Fruit fly (Drosophila melanogaster) whole organism, embryonic: Measurements from ENCODE around the gene CG7378.

Experiments used
- CG10209 ChIP-seq: fragments of 200-800 bp; sonication (Bioruptor generic); optimal IDR thresholded peaks from 3 replicates; lab custom pipeline; 2017; ENCODE audit warnings: missing biosample characterization, mild to moderate bottlenecking, missing genetic modification characterization, missing genetic modification reagents
- CG10366 ChIP-seq: fragments of 200-800 bp; sonication (Bioruptor generic); IDR thresholded peaks from 2 replicates; pipeline ENCODE4 v1.3.6; 2022; ENCODE audit warnings: missing biosample characterization, missing genetic modification characterization
- CG10462 ChIP-seq: fragments of 200-800 bp; sonication (Bioruptor generic); optimal IDR thresholded peaks from 2 replicates; lab custom pipeline; 2016; ENCODE audit warnings: missing biosample characterization, missing genetic modification characterization
- CG11560 ChIP-seq: fragments of 200-800 bp; sonication (Bioruptor generic); IDR thresholded peaks from 3 replicates; pipeline ENCODE4 v1.3.6; 2022; ENCODE audit warnings: missing biosample characterization, missing genetic modification characterization
- CG12155 ChIP-seq: fragments of 200-800 bp; sonication (Bioruptor generic); optimal IDR thresholded peaks from 3 replicates; lab custom pipeline; 2016; ENCODE audit warnings: missing biosample characterization, missing genetic modification characterization
- CG14965 ChIP-seq: fragments of 200-800 bp; sonication (Bioruptor generic); optimal IDR thresholded peaks from 2 replicates; lab custom pipeline; 2016; ENCODE audit warnings: missing biosample characterization, missing genetic modification characterization, borderline replicate concordance
- CG16815 ChIP-seq: fragments of 200-800 bp; sonication (Bioruptor generic); optimal IDR thresholded peaks from 3 replicates; lab custom pipeline; 2017; ENCODE audit warnings: missing biosample characterization, mild to moderate bottlenecking, missing genetic modification characterization
- CG17361 ChIP-seq: fragments of 200-800 bp; sonication (Bioruptor generic); IDR thresholded peaks from 3 replicates; pipeline ENCODE4 v1.3.6; 2022; ENCODE audit warnings: missing biosample characterization, missing genetic modification characterization
- CG1792 ChIP-seq: fragments of 200-800 bp; sonication (Bioruptor generic); optimal IDR thresholded peaks from 2 replicates; lab custom pipeline; 2016; ENCODE audit warnings: missing biosample characterization, missing genetic modification characterization
- CG1832 ChIP-seq: fragments of 200-800 bp; sonication (Bioruptor generic); optimal IDR thresholded peaks from 2 replicates; lab custom pipeline; 2017; ENCODE audit warnings: missing biosample characterization, mild to moderate bottlenecking, missing genetic modification characterization, inconsistent platforms
- CG2116 ChIP-seq: fragments of 200-800 bp; sonication (Bioruptor generic); optimal IDR thresholded peaks from 3 replicates; lab custom pipeline; 2018; ENCODE audit warnings: missing biosample characterization, mild to moderate bottlenecking, missing genetic modification characterization
- CG32767 ChIP-seq: fragments of 200-800 bp; sonication (Bioruptor generic); IDR thresholded peaks from 2 replicates; pipeline ENCODE4 v1.3.6; 2022; ENCODE audit warnings: missing biosample characterization, missing genetic modification characterization
- CG3838 ChIP-seq: fragments of 200-800 bp; sonication (Bioruptor generic); optimal IDR thresholded peaks from 3 replicates; lab custom pipeline; 2016; ENCODE audit warnings: missing biosample characterization, missing genetic modification characterization
- CG42726 ChIP-seq: fragments of 200-800 bp; sonication (Bioruptor generic); IDR thresholded peaks from 2 replicates; pipeline ENCODE4 v1.3.6; 2022; ENCODE audit warnings: missing biosample characterization, missing genetic modification characterization; ENCODE audit not compliant: partially characterized antibody
- CG4730 ChIP-seq: fragments of 200-800 bp; sonication (Bioruptor generic); IDR thresholded peaks from 2 replicates; pipeline ENCODE4 v1.3.6; 2022; ENCODE audit warnings: missing biosample characterization, missing genetic modification characterization
- CG9215 ChIP-seq: fragments of 200-800 bp; sonication (Bioruptor generic); IDR thresholded peaks from 2 replicates; pipeline ENCODE4 v1.3.6; 2022; ENCODE audit warnings: missing biosample characterization, missing genetic modification characterization
- CG9727 ChIP-seq: fragments of 200-800 bp; sonication (Bioruptor generic); optimal IDR thresholded peaks from 3 replicates; lab custom pipeline; 2017; ENCODE audit warnings: missing biosample characterization, mild to moderate bottlenecking, missing genetic modification characterization
- CG9932 ChIP-seq: fragments of 200-800 bp; sonication (Bioruptor generic); IDR thresholded peaks from 2 replicates; pipeline ENCODE4 v1.3.6; 2022; ENCODE audit warnings: missing biosample characterization, missing genetic modification characterization
- Gsc ChIP-seq: fragments of 200-800 bp; sonication (Bioruptor generic); IDR thresholded peaks from 2 replicates; pipeline ENCODE4 v1.3.6; 2022; ENCODE audit warnings: missing biosample characterization, missing genetic modification characterization
- H2.0 ChIP-seq: fragments of 200-800 bp; sonication (Bioruptor generic); IDR thresholded peaks from 2 replicates; pipeline ENCODE4 v1.3.6; 2022; ENCODE audit warnings: missing biosample characterization, missing genetic modification characterization
- Mrtf ChIP-seq: fragments of 200-800 bp; sonication (Bioruptor generic); IDR thresholded peaks from 3 replicates; pipeline ENCODE4 v1.3.6; 2022; ENCODE audit warnings: missing biosample characterization, missing genetic modification characterization
- NC2α ChIP-seq: fragments of 200-800 bp; sonication (Bioruptor generic); optimal IDR thresholded peaks from 2 replicates; lab custom pipeline; 2016; ENCODE audit warnings: missing biosample characterization, missing genetic modification characterization
- NFAT ChIP-seq: fragments of 200-800 bp; sonication (Bioruptor generic); IDR thresholded peaks from 2 replicates; pipeline ENCODE4 v1.3.6; 2022; ENCODE audit warnings: missing biosample characterization, missing genetic modification characterization
- Neu2 ChIP-seq: fragments of 200-800 bp; sonication (Bioruptor generic); optimal IDR thresholded peaks from 3 replicates; lab custom pipeline; 2016; ENCODE audit warnings: missing biosample characterization, missing genetic modification characterization, borderline replicate concordance
- Optix ChIP-seq: fragments of 200-800 bp; sonication (Bioruptor generic); IDR thresholded peaks from 3 replicates; pipeline ENCODE4 v1.3.6; 2022; ENCODE audit warnings: missing biosample characterization, missing genetic modification characterization
- Ptx1 ChIP-seq: fragments of 200-800 bp; sonication (Bioruptor generic); IDR thresholded peaks from 2 replicates; pipeline ENCODE4 v1.3.6; 2022; ENCODE audit warnings: missing biosample characterization, missing genetic modification characterization
- Six4 ChIP-seq: fragments of 200-800 bp; sonication (Bioruptor generic); optimal IDR thresholded peaks from 2 replicates; lab custom pipeline; 2016; ENCODE audit warnings: missing biosample characterization, missing genetic modification characterization
- Spps ChIP-seq: fragments of 200-800 bp; sonication (Bioruptor generic); optimal IDR thresholded peaks from 2 replicates; lab custom pipeline; 2018; ENCODE audit warnings: missing biosample characterization, mild to moderate bottlenecking, missing genetic modification characterization
- Sry-β ChIP-seq: fragments of 200-800 bp; sonication (Bioruptor generic); optimal IDR thresholded peaks from 2 replicates; lab custom pipeline; 2018; ENCODE audit warnings: missing biosample characterization, mild to moderate bottlenecking, missing genetic modification characterization, moderate library complexity
- Taf1 ChIP-seq: fragments of 200-800 bp; sonication (Bioruptor generic); IDR thresholded peaks from 2 replicates; pipeline ENCODE4 v1.3.6; 2022; ENCODE audit warnings: missing biosample characterization, missing genetic modification characterization
- ab ChIP-seq: fragments of 200-800 bp; sonication (Bioruptor generic); optimal IDR thresholded peaks from 2 replicates; lab custom pipeline; 2016; ENCODE audit warnings: missing biosample characterization, missing genetic modification characterization
- ac ChIP-seq: fragments of 200-800 bp; sonication (Bioruptor generic); optimal IDR thresholded peaks from 3 replicates; lab custom pipeline; 2017; ENCODE audit warnings: missing biosample characterization, mild to moderate bottlenecking, missing genetic modification characterization
- amos ChIP-seq: fragments of 200-800 bp; sonication (Bioruptor generic); IDR thresholded peaks from 2 replicates; pipeline ENCODE4 v1.3.6; 2022; ENCODE audit warnings: missing biosample characterization, missing genetic modification characterization; ENCODE audit not compliant: partially characterized antibody
- az2 ChIP-seq: fragments of 200-800 bp; sonication (Bioruptor generic); optimal IDR thresholded peaks from 3 replicates; lab custom pipeline; 2016; ENCODE audit warnings: missing biosample characterization, missing genetic modification characterization
- bbx ChIP-seq: fragments of 200-800 bp; sonication (Bioruptor generic); IDR thresholded peaks from 2 replicates; pipeline ENCODE4 v1.3.6; 2022; ENCODE audit warnings: missing biosample characterization, missing genetic modification characterization; ENCODE audit not compliant: partially characterized antibody
- bowl ChIP-seq: fragments of 200-800 bp; sonication (Bioruptor generic); IDR thresholded peaks from 2 replicates; pipeline ENCODE4 v1.3.6; 2022; ENCODE audit warnings: missing biosample characterization, missing genetic modification characterization
- bsh ChIP-seq, 2 experiments: fragments of 200-800 bp; sonication (Bioruptor generic); optimal IDR thresholded peaks; 2 replicates each; lab custom pipeline; 2017 to 2018; ENCODE audit warnings: mild to moderate bottlenecking in 2 of 2, missing biosample characterization in 2 of 2, missing genetic modification characterization in 2 of 2, moderate library complexity in 1 of 2
- dmrt11E ChIP-seq: fragments of 200-800 bp; sonication (Bioruptor generic); optimal IDR thresholded peaks from 3 replicates; lab custom pipeline; 2018; ENCODE audit warnings: missing biosample characterization, mild to moderate bottlenecking, missing genetic modification characterization, moderate library complexity
- emc ChIP-seq: fragments of 200-800 bp; sonication (Bioruptor generic); optimal IDR thresholded peaks from 2 replicates; lab custom pipeline; 2016; ENCODE audit warnings: missing biosample characterization, missing genetic modification characterization
- en ChIP-seq: fragments of 200-800 bp; sonication (Bioruptor generic); optimal IDR thresholded peaks from 2 replicates; lab custom pipeline; 2016; ENCODE audit warnings: missing biosample characterization, missing genetic modification characterization
- hbn ChIP-seq: fragments of 200-800 bp; sonication (Bioruptor generic); IDR thresholded peaks from 2 replicates; pipeline ENCODE4 v1.3.6; 2022; ENCODE audit warnings: missing biosample characterization, missing genetic modification characterization; ENCODE audit not compliant: partially characterized antibody
- inv ChIP-seq: fragments of 200-800 bp; sonication (Bioruptor generic); IDR thresholded peaks from 2 replicates; pipeline ENCODE4 v1.3.6; 2022; ENCODE audit warnings: missing biosample characterization, missing genetic modification characterization; ENCODE audit not compliant: partially characterized antibody
- lmd ChIP-seq: fragments of 200-800 bp; sonication (Bioruptor generic); IDR thresholded peaks from 2 replicates; pipeline ENCODE4 v1.3.6; 2022; ENCODE audit warnings: missing biosample characterization, missing genetic modification characterization
- mld ChIP-seq: fragments of 200-800 bp; sonication (Bioruptor generic); IDR thresholded peaks from 3 replicates; pipeline ENCODE4 v1.3.6; 2022; ENCODE audit warnings: missing biosample characterization, missing genetic modification characterization; ENCODE audit not compliant: partially characterized antibody
- pb ChIP-seq: fragments of 200-800 bp; sonication (Bioruptor generic); optimal IDR thresholded peaks from 3 replicates; lab custom pipeline; 2016; ENCODE audit warnings: missing biosample characterization, missing genetic modification characterization
- peb ChIP-seq: fragments of 200-800 bp; sonication (Bioruptor generic); IDR thresholded peaks from 2 replicates; pipeline ENCODE4 v1.3.6; 2022; ENCODE audit warnings: missing biosample characterization, missing genetic modification characterization
- pho ChIP-seq: fragments of 200-800 bp; sonication (Bioruptor generic); optimal IDR thresholded peaks from 2 replicates; lab custom pipeline; 2016; ENCODE audit warnings: missing biosample characterization, missing genetic modification characterization
- pros ChIP-seq: fragments of 200-800 bp; sonication (Bioruptor generic); optimal IDR thresholded peaks from 3 replicates; lab custom pipeline; 2019; ENCODE audit warnings: missing biosample characterization, mild to moderate bottlenecking, missing genetic modification characterization, moderate library complexity
- ro ChIP-seq: fragments of 200-800 bp; sonication (Bioruptor generic); IDR thresholded peaks from 2 replicates; pipeline ENCODE4 v1.3.6; 2022; ENCODE audit warnings: missing biosample characterization, missing genetic modification characterization
- tna ChIP-seq: fragments of 200-800 bp; sonication (Bioruptor generic); IDR thresholded peaks from 2 replicates; pipeline ENCODE4 v1.3.6; 2022; ENCODE audit warnings: missing biosample characterization, missing genetic modification characterization; ENCODE audit not compliant: partially characterized antibody

The CG7378 gene

dm6 chrX:18883999-18884671 is 16.1 kb upstream of the CG7378 start, which contains the start of gene CG7332 (continued):
- TF ChIP-seq az2 (GFP tag; lab: Kevin White, UChicago): peak; percentile 15
- TF ChIP-seq NC2α (GFP tag; lab: Kevin White, UChicago): no peak
- no peak for TF ChIP-seq Taf1 (GFP tag; lab: Robert Waterston, UW)
- TF ChIP-seq CG10209: no peak
- TF ChIP-seq NFAT (GFP tag; lab: Robert Waterston, UW): no peak
- TF ChIP-seq en (GFP tag; lab: Kevin White, UChicago): no peak
- no peak for TF ChIP-seq CG10462 (GFP tag; lab: Kevin White, UChicago)
- no peak for TF ChIP-seq ac
- no peak for TF ChIP-seq pros
- no peak for TF ChIP-seq CG9215
- no peak for TF ChIP-seq lmd
- no peak for TF ChIP-seq CG4730 (GFP tag; lab: Robert Waterston, UW)
- TF ChIP-seq bsh (GFP tag; optimal IDR thresholded peaks at IDR 0.05; lab: Kevin White, UChicago): no peak
- no peak for TF ChIP-seq peb (GFP tag; lab: Robert Waterston, UW)
- TF ChIP-seq dmrt11E: no peak
- TF ChIP-seq tna (GFP tag; lab: Robert Waterston, UW): peak; percentile 65; the same call in 1 of the 2 replicates
- no peak for TF ChIP-seq CG9727 (GFP tag; lab: Kevin White, UChicago)
- TF ChIP-seq Optix (GFP tag; lab: Robert Waterston, UW): no peak
- peak; percentile 6; the same call in 1 of the 2 replicates for TF ChIP-seq CG42726
- no peak for TF ChIP-seq CG1792 (GFP tag; lab: Kevin White, UChicago)
- no peak for TF ChIP-seq Neu2 (GFP tag; lab: Kevin White, UChicago)
- TF ChIP-seq CG12155 (GFP tag; lab: Kevin White, UChicago): no peak
- no peak for TF ChIP-seq H2.0
- no peak for TF ChIP-seq Six4 (GFP tag; lab: Kevin White, UChicago)
- no peak for TF ChIP-seq CG32767 (GFP tag; lab: Robert Waterston, UW)
- no peak for TF ChIP-seq emc (GFP tag; lab: Kevin White, UChicago)
- TF ChIP-seq CG3838: no peak
- no peak for TF ChIP-seq bowl (GFP tag; lab: Robert Waterston, UW)
- no peak for TF ChIP-seq pb
- no peak for TF ChIP-seq CG14965 (GFP tag; lab: Kevin White, UChicago)
- TF ChIP-seq CG16815: no peak
- no peak for TF ChIP-seq CG1832
- no peak for TF ChIP-seq pho (GFP tag; lab: Kevin White, UChicago)
- no peak for TF ChIP-seq hbn
- peak; percentile 70 for TF ChIP-seq bbx (GFP tag; lab: Robert Waterston, UW)
- TF ChIP-seq ab: no peak
- peak; percentile 79; the same call in 2 of the 3 replicates for TF ChIP-seq CG11560 (tag; lab: Robert Waterston, UW)
- 0 out of 3 replicates have a peak, but pooled peaks have one; percentile 16 for TF ChIP-seq CG17361 (GFP tag; lab: Robert Waterston, UW)
- no peak for TF ChIP-seq Spps (tag; lab: Kevin White, UChicago)
- no peak for TF ChIP-seq Mrtf
- TF ChIP-seq mld (GFP tag; lab: Robert Waterston, UW): peak; percentile 59; the same call in 1 of the 3 replicates
- TF ChIP-seq Sry-β (GFP tag; lab: Kevin White, UChicago): no peak
- TF ChIP-seq inv (GFP tag; lab: Robert Waterston, UW): peak; percentile 59
- no peak for TF ChIP-seq ro (GFP tag; lab: Robert Waterston, UW)
- TF ChIP-seq CG2116 (GFP tag; lab: Kevin White, UChicago): peak; percentile 94
- no peak for TF ChIP-seq CG10366 (GFP tag; lab: Robert Waterston, UW)
- peak; percentile 28; the same call in 1 of the 2 replicates for TF ChIP-seq Ptx1
- no peak for TF ChIP-seq CG9932 (GFP tag; lab: Robert Waterston, UW)
- peak; percentile 67 for TF ChIP-seq amos (GFP tag; lab: Robert Waterston, UW)
- TF ChIP-seq Gsc (GFP tag; lab: Robert Waterston, UW): no peak
